Fruit fly (Drosophila melanogaster): ENCODE measurements around the gene Actbeta.

Actbeta gene

DNA sequence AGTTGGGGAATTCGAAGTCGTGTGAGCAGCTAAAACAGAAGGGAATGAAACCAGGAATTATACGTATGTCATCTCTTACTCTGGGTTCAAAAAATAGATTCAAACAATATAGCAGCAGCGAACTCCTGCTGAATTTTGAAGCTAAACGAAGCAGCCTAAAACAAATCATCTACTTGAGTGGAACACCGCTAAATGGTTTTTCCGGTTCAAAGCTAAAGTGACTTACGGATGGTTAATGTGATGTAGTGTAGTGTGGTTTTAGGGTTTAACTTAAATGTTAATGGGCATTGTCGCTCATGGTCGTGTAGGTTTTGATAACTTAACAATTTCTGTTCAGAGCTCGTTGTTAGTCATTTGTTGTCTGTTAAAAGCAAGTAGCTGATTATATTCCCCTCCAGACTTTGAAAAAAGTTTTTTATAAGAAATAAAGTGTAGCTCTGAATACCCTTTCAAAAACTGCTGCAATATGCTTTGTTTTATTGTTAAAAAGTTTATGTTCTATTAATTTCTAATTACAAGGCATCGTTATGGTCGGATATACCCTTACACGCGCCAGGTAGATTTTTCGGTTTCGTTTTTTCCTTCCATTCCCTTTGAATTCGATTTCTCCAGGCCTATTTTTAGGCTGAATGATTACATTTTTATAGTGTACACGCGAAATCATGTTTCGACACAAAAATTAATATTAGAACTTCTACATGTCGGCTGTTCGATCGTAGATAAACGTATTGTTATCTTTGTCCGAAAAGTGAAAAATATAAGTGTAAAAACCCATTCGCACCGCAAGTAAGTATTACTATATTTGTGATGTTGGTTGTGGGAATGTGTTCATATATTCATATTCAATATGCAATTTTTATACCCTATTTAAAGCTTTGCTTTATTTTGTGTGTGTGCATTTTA lies 28.5 kb upstream of the Actbeta start (continued):
- peak; percentile 94 for TF ChIP-seq fru (GFP tag; optimal IDR thresholded peaks at IDR 0.05)
- TF ChIP-seq sv (GFP tag; optimal IDR thresholded peaks at IDR 0.05), result peak; percentile 98
- TF ChIP-seq lola (GFP tag; optimal IDR thresholded peaks at IDR 0.05), result no peak

DNA sequence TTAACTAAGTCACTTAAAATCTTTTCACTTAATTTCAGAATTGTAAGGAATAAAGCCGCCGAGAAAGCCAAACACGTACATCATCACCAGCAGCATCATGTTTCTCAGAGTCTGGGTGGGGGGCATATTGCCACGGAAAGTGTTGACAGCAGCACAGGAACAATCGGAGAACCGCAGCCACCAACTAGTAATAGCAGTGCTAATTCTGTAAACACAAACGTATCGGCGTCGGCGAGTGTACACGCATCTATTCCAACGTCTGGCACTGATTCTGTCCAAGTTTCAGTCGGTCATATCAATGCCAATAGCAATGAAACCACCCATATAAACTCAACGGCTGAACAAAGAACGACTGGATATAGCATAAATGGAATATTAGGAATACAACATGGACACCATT lies 21.5 kb upstream of the Actbeta start:
- TF ChIP-seq CrebA (GFP tag; optimal IDR thresholded peaks at IDR 0.05; ENCODE audit: borderline replicate concordance) (no peak), dsf (GFP tag; optimal IDR thresholded peaks at IDR 0.05; ENCODE audit: borderline replicate concordance) (no peak), Jra (GFP tag; optimal IDR thresholded peaks at IDR 0.05) (no peak), foxo (GFP tag; optimal IDR thresholded peaks at IDR 0.05) (no peak), psq (GFP tag; optimal IDR thresholded peaks at IDR 0.05) (no peak), Hnf4 (GFP tag; optimal IDR thresholded peaks at IDR 0.05) (no peak), ey (GFP tag; optimal IDR thresholded peaks at IDR 0.05) (no peak), Abd-B (GFP tag; optimal IDR thresholded peaks at IDR 0.05) (no peak), brk (GFP tag; optimal IDR thresholded peaks at IDR 0.05) (no peak), rgr (GFP tag; optimal IDR thresholded peaks at IDR 0.05) (no peak), Mio (GFP tag; optimal IDR thresholded peaks at IDR 0.05) (no peak), Rel (GFP tag; optimal IDR thresholded peaks at IDR 0.05) (no peak), Rel (tag; optimal IDR thresholded peaks at IDR 0.05) (no peak)

DNA sequence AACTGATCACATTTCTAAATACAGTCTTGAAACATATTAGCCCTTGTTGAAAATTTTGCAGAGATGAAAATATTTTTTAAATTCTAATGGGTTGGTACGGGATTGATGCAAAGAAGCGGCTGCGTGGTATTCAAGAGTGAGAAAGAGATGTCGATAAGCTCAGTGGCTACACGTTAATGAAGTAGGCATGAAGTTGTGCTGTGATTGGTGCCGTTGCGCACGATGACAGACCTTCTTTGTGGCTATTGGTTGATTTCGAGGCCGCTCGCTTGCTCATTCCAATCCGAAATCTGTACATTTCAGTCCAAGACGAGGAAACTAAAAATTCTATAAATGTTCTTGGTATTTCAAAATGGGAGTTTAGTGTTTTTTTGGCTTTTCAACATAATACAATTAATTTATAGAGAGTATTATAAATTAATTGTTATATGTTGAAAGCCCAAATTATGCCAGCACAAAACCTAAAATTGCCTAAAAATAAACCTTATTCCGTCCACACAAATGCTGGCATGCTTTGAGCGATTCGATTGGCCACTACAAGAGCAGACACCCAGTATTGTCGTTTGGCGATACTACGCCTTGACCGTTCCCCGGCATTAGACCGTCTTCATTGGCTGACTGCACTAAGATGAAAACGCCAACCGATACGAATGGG lies 13.1 kb upstream of the Actbeta start:
- no peak for TF ChIP-seq fru (GFP tag; optimal IDR thresholded peaks at IDR 0.05)
- TF ChIP-seq dl (GFP tag; optimal IDR thresholded peaks at IDR 0.05; ENCODE audit: insufficient read depth in 1 of 2, partially characterized antibody in 2 of 2), result no peak

DNA sequence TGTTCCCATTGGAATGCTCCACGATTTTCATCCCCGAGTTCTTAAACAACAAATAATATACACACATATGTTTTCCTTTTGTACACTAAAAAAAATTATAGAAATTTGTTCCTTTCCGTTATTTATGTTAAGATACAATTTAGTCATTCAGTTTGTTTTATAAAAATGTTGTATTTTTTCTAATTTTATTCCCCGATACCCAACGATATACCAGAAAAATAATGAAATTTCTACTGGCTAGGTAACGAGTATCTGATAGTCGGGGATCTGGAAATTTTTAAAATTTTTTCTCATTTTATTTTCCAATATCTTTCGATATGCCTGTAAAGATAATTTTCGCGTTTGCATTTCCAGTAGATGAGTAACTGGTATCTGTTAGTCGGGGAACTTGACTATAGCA lies 8.8 kb upstream of the Actbeta start:
- TF ChIP-seq woc (GFP tag; optimal IDR thresholded peaks at IDR 0.05), result no peak
- TF ChIP-seq Mio (GFP tag; optimal IDR thresholded peaks at IDR 0.05), result no peak

DNA sequence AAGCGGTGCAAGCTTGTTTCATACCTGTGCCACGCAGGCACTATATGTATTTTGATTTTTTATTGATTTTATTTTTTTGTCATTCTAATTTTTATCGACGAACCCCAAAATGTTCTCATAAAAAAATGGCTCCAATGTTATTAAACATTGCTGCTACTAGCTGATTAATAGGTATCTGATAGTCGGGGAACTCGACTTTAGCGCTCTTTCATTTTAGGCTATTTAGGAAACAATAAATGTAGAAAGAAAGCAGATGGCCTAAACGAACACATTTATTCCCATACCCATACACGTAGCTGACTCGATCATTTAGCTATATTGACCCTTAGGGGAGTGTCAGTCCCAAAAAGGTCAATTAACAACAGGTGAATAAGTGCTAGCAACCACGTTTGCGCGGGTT lies 5.7 kb upstream of the Actbeta start:
- TF ChIP-seq CG9705 (GFP tag; optimal IDR thresholded peaks at IDR 0.05) (no peak), Sp1 (GFP tag; optimal IDR thresholded peaks at IDR 0.05) (no peak), dl (GFP tag; optimal IDR thresholded peaks at IDR 0.05; ENCODE audit: insufficient read depth in 1 of 2, partially characterized antibody in 2 of 2) (no peak), woc (GFP tag; optimal IDR thresholded peaks at IDR 0.05) (no peak), psq (GFP tag; optimal IDR thresholded peaks at IDR 0.05) (no peak), dsf (GFP tag; optimal IDR thresholded peaks at IDR 0.05; ENCODE audit: borderline replicate concordance) (no peak), pan (optimal IDR thresholded peaks at IDR 0.05) (no peak), Myc (optimal IDR thresholded peaks at IDR 0.05) (no peak), Hr83 (GFP tag; optimal IDR thresholded peaks at IDR 0.05; ENCODE audit: poor library complexity, severe bottlenecking) (no peak)

DNA sequence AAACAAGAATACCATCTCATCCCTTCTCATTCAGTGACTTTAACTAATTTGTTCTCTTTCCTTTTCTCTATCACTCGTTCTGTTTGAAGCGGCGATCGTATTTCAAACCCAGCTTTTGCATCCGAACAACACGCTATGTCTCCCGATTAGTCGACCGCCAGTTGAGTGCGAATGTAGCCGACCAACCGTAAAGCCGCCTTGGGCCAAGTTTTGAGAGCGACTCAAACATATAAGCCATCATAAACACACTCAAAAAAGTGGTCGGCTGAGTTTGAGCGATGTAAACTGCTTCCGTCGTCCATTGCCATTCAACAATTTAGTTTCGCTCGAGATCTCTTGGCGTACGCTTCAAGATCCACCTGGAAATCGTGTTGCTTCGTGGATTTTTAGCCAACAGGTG lies 3.9 kb upstream of the Actbeta start, which contains the start of gene sv:
TSS of gene sv (plus strand) at position 319 of the 400 bp plus-strand sequence.
- no peak for TF ChIP-seq sv (GFP tag; optimal IDR thresholded peaks at IDR 0.05)
- TF ChIP-seq fru (GFP tag; optimal IDR thresholded peaks at IDR 0.05), result no peak
- TF ChIP-seq Vsx2 (GFP tag; optimal IDR thresholded peaks at IDR 0.05; ENCODE audit: partially characterized antibody), result no peak
- no peak for TF ChIP-seq Jra (GFP tag; optimal IDR thresholded peaks at IDR 0.05)
- TF ChIP-seq Dfd (GFP tag; optimal IDR thresholded peaks at IDR 0.05), result no peak
- no peak for TF ChIP-seq psq (GFP tag; optimal IDR thresholded peaks at IDR 0.05)
- TF ChIP-seq h (GFP tag; optimal IDR thresholded peaks at IDR 0.05), result no peak
- no peak for TF ChIP-seq jim (GFP tag; optimal IDR thresholded peaks at IDR 0.05)
- TF ChIP-seq lola (GFP tag; optimal IDR thresholded peaks at IDR 0.05), result no peak
- no peak for TF ChIP-seq GATAd (GFP tag; optimal IDR thresholded peaks at IDR 0.05)
- TF ChIP-seq pan (optimal IDR thresholded peaks at IDR 0.05), result no peak
- TF ChIP-seq N (GFP tag; optimal IDR thresholded peaks at IDR 0.05), result no peak
- no peak for TF ChIP-seq ey (GFP tag; optimal IDR thresholded peaks at IDR 0.05)
- TF ChIP-seq br (GFP tag; optimal IDR thresholded peaks at IDR 0.05), result no peak
- no peak for TF ChIP-seq Hnf4 (GFP tag; optimal IDR thresholded peaks at IDR 0.05)

Data from whole organism, wandering third instar larva.